Worm (Caenorhabditis elegans) whole organism, late embryonic: ENCODE results near the gene F02H6.6.

Source experiments
- ama-1 ChIP-seq: fragments of 150-350 bp; optimal IDR thresholded peaks from 2 replicates; lab custom pipeline; 2014
- ceh-2 ChIP-seq: sonication (generic microtip); optimal IDR thresholded peaks from 2 replicates; lab custom pipeline; 2016; ENCODE audit warnings: missing genotype, missing genetic modification characterization, missing compliant biosample characterization
- ceh-45 ChIP-seq: fragments of 200-800 bp; sonication (Bioruptor generic); IDR thresholded peaks from 2 replicates; pipeline ENCODE4 v1.3.6; 2022; ENCODE audit warnings: missing genetic modification reagents, missing genetic modification characterization, missing compliant biosample characterization
- nhr-11 ChIP-seq: fragments of 150-350 bp; optimal IDR thresholded peaks from 2 replicates; lab custom pipeline; 2014; ENCODE audit warnings: missing biosample characterization, missing genetic modification characterization
- pqm-1 ChIP-seq: sonication (generic microtip); optimal IDR thresholded peaks from 2 replicates; lab custom pipeline; 2016; ENCODE audit warnings: missing genetic modification characterization, missing compliant biosample characterization
- unc-86 ChIP-seq: sonication (generic microtip); optimal IDR thresholded peaks from 2 replicates; lab custom pipeline; 2016; ENCODE audit warnings: missing genetic modification characterization, missing compliant biosample characterization

DNA sequence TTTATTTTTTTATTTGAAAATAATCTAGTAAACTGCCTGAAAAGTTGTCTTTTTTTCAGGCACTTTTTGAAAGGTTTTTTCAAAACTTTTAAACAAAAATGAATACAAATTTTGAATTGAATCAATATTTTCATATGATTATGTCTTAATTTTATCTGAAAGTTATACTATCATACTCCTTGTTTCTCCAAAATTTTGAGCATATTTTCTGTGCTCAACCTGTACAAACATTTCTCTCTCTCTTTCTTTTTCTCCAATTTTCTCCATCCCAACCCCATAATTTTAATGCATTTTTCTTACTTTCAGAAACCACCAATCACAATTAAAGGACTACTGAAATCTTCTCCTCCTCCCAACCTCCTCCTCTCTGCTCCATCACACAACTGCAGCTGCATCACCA lies 45.5 kb upstream of the F02H6.6 start, which contains the start of gene ilcr-1:
- TF ChIP-seq nhr-11 (tag; lab: Kevin White, UChicago) = no peak
- no peak for TF ChIP-seq ceh-45
- TF ChIP-seq ceh-2 = no peak
- no peak for TF ChIP-seq unc-86 (tag; lab: Kevin White, UChicago)
- no peak for TF ChIP-seq ama-1 (lab: Kevin White, UChicago)
- no peak for TF ChIP-seq pqm-1 (tag; lab: Kevin White, UChicago)
